Worm (Caenorhabditis elegans) whole organism, L2 larva: ENCODE data around the gene ZK813.4.

Experiments
- C34F6.9 ChIP-seq: fragments of 150-350 bp; optimal IDR thresholded peaks from 2 replicates; lab custom pipeline; 2014; ENCODE audit warnings: missing biosample characterization, missing genetic modification characterization
- R02D3.7 ChIP-seq: fragments of 150-350 bp; optimal IDR thresholded peaks from 2 replicates; lab custom pipeline; 2014; ENCODE audit warnings: missing biosample characterization, missing genetic modification characterization
- ZK546.5 ChIP-seq: sonication (generic microtip); optimal IDR thresholded peaks from 2 replicates; lab custom pipeline; 2017; ENCODE audit warnings: missing biosample characterization, missing genetic modification characterization
- ama-1 ChIP-seq: fragments of 150-350 bp; optimal IDR thresholded peaks from 2 replicates; lab custom pipeline; 2018; ENCODE audit warnings: inconsistent platforms
- blmp-1 ChIP-seq: sonication (generic microtip); optimal IDR thresholded peaks from 2 replicates; lab custom pipeline; 2017; ENCODE audit warnings: missing genetic modification characterization, mild to moderate bottlenecking, missing compliant biosample characterization, antibody characterized with exemption, moderate library complexity; ENCODE audit not compliant: insufficient read depth
- ceh-82 ChIP-seq: fragments of 150-350 bp; optimal IDR thresholded peaks from 2 replicates; lab custom pipeline; 2014; ENCODE audit warnings: missing biosample characterization, missing genetic modification characterization
- dmd-4 ChIP-seq: sonication (generic microtip); optimal IDR thresholded peaks from 2 replicates; lab custom pipeline; 2017; ENCODE audit warnings: missing biosample characterization, missing genetic modification characterization
- egl-27 ChIP-seq: sonication (generic microtip); optimal IDR thresholded peaks from 3 replicates; lab custom pipeline; 2017; ENCODE audit warnings: missing biosample characterization, missing genetic modification reagents, missing genetic modification characterization
- elt-1 ChIP-seq: fragments of 150-350 bp; optimal IDR thresholded peaks from 2 replicates; lab custom pipeline; 2014; ENCODE audit warnings: missing biosample characterization, missing genetic modification characterization
- elt-3 ChIP-seq: sonication (generic microtip); optimal IDR thresholded peaks from 2 replicates; lab custom pipeline; 2017; ENCODE audit warnings: missing biosample characterization, missing genetic modification characterization
- fos-1 ChIP-seq: fragments of 150-350 bp; optimal IDR thresholded peaks from 2 replicates; lab custom pipeline; 2014; ENCODE audit warnings: missing biosample characterization, missing genetic modification characterization
- lin-11 ChIP-seq: fragments of 150-350 bp; sonication (generic microtip); optimal IDR thresholded peaks from 2 replicates; lab custom pipeline; 2014; ENCODE audit warnings: missing biosample characterization, missing genetic modification characterization, inconsistent platforms, mixed read lengths
- lin-13 ChIP-seq: fragments of 150-350 bp; optimal IDR thresholded peaks from 2 replicates; lab custom pipeline; 2014; ENCODE audit warnings: missing biosample characterization, missing genetic modification reagents, missing genetic modification characterization
- lin-39 ChIP-seq: fragments of 150-350 bp; optimal IDR thresholded peaks from 2 replicates; lab custom pipeline; 2014; ENCODE audit warnings: missing biosample characterization, missing genetic modification reagents, missing genetic modification characterization
- lsy-2 ChIP-seq, 2 experiments: fragments of 150-350 bp in 1 of 2; sonication (generic microtip) in 1 of 2; optimal IDR thresholded peaks; 2 replicates each; lab custom pipeline; 2014 to 2017; ENCODE audit warnings: missing biosample characterization in 2 of 2, missing genetic modification characterization in 2 of 2
- mab-5 ChIP-seq: fragments of 150-350 bp; optimal IDR thresholded peaks from 2 replicates; lab custom pipeline; 2014; ENCODE audit warnings: missing biosample characterization, missing genetic modification characterization
- mbf-1 ChIP-seq: sonication (generic microtip); optimal IDR thresholded peaks from 2 replicates; lab custom pipeline; 2017; ENCODE audit warnings: missing biosample characterization, missing genetic modification characterization
- mdl-1 ChIP-seq, 2 experiments: fragments of 150-350 bp in 1 of 2; sonication (generic microtip) in 1 of 2; optimal IDR thresholded peaks; 2 replicates each; lab custom pipeline; 2017; ENCODE audit warnings: missing biosample characterization in 2 of 2, missing genetic modification characterization in 2 of 2
- nhr-10 ChIP-seq: sonication (generic microtip); optimal IDR thresholded peaks from 2 replicates; lab custom pipeline; 2017; ENCODE audit warnings: missing biosample characterization, missing genetic modification characterization
- nhr-129 ChIP-seq: fragments of 150-350 bp; optimal IDR thresholded peaks from 2 replicates; lab custom pipeline; 2014; ENCODE audit warnings: missing biosample characterization, missing genetic modification characterization
- nhr-21 ChIP-seq: fragments of 150-350 bp; optimal IDR thresholded peaks from 2 replicates; lab custom pipeline; 2014; ENCODE audit warnings: missing biosample characterization, missing genetic modification characterization
- nhr-23 ChIP-seq: fragments of 150-350 bp; optimal IDR thresholded peaks from 2 replicates; lab custom pipeline; 2014; ENCODE audit warnings: missing biosample characterization, missing genetic modification reagents, missing genetic modification characterization
- nhr-237 ChIP-seq: fragments of 150-350 bp; optimal IDR thresholded peaks from 2 replicates; lab custom pipeline; 2014; ENCODE audit warnings: missing biosample characterization, missing genetic modification characterization
- nhr-25 ChIP-seq: fragments of 150-350 bp; sonication (generic microtip); optimal IDR thresholded peaks from 3 replicates; lab custom pipeline; 2014; ENCODE audit warnings: missing biosample characterization, missing genetic modification characterization
- nhr-6 ChIP-seq: fragments of 150-350 bp; optimal IDR thresholded peaks from 2 replicates; lab custom pipeline; 2014; ENCODE audit warnings: missing biosample characterization, missing genetic modification characterization
- peb-1 ChIP-seq: fragments of 150-350 bp; optimal IDR thresholded peaks from 2 replicates; lab custom pipeline; 2014; ENCODE audit warnings: missing biosample characterization, missing genetic modification characterization
- sem-4 ChIP-seq: fragments of 150-350 bp; optimal IDR thresholded peaks from 2 replicates; lab custom pipeline; 2014; ENCODE audit warnings: missing biosample characterization, missing genetic modification reagents, missing genetic modification characterization
- sma-3 ChIP-seq: sonication (generic microtip); optimal IDR thresholded peaks from 2 replicates; lab custom pipeline; 2016; ENCODE audit warnings: missing genetic modification reagents, missing genetic modification characterization, missing compliant biosample characterization
- sma-9 ChIP-seq, 2 experiments: fragments of 150-350 bp in 1 of 2; sonication (generic microtip) in 1 of 2; optimal IDR thresholded peaks; 2 replicates each; lab custom pipeline; 2014 to 2016; ENCODE audit warnings: missing genetic modification characterization in 2 of 2, mild to moderate bottlenecking in 1 of 2, missing biosample characterization in 1 of 2, missing compliant biosample characterization in 1 of 2, missing genetic modification reagents in 1 of 2, moderate library complexity in 1 of 2
- snpc-4 ChIP-seq: fragments of 150-350 bp; optimal IDR thresholded peaks from 2 replicates; lab custom pipeline; 2014; ENCODE audit warnings: missing biosample characterization, missing genetic modification characterization
- unc-55 ChIP-seq: fragments of 150-350 bp; sonication (generic microtip); optimal IDR thresholded peaks from 3 replicates; lab custom pipeline; 2014; ENCODE audit warnings: missing biosample characterization, missing genetic modification reagents, missing genetic modification characterization
- unc-62 ChIP-seq: fragments of 150-350 bp; optimal IDR thresholded peaks from 2 replicates; lab custom pipeline; 2014; ENCODE audit warnings: missing biosample characterization, missing genetic modification reagents, missing genetic modification characterization
- ztf-1 ChIP-seq: fragments of 200-800 bp; sonication (Bioruptor generic); conservative IDR thresholded peaks from 2 replicates; pipeline ENCODE4 v1.3.6; 2022; ENCODE audit warnings: missing genetic modification characterization, missing compliant biosample characterization
- ztf-4 ChIP-seq: fragments of 150-350 bp; optimal IDR thresholded peaks from 2 replicates; lab custom pipeline; 2014; ENCODE audit warnings: missing biosample characterization, missing genetic modification characterization

The ZK813.4 gene

DNA sequence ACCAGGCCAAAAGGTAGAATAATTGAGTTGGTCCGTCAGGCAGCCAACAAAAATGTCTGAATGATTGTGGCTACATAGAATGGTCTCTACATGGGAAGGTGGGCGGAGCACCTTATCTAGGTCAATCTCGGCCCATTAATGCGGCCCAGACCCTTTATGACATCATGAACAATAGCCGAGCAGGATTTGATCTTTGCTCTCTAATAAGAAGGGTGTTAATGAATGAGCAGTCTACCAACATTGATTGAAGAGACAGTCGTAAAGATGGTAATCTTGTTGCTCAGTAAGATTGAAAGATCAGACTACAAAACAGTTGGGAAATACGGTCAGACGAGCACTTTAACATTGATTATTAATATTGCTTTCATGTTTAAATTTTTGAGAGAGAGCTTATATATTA, 29.5 kb downstream of the ZK813.4 start:
- TF ChIP-seq peb-1 (tag; lab: Kevin White, UChicago): no peak
- TF ChIP-seq lin-13 (GFP tag; lab: Kevin White, UChicago): no peak
- TF ChIP-seq lin-39: no peak
- TF ChIP-seq fos-1 (tag; lab: Kevin White, UChicago): no peak
- no peak for TF ChIP-seq ztf-4 (tag; lab: Kevin White, UChicago)
- TF ChIP-seq sma-9 (GFP tag; optimal IDR thresholded peaks at IDR 0.05; lab: Kevin White, UChicago): no peak
- no peak for TF ChIP-seq sma-9 (tag; optimal IDR thresholded peaks at IDR 0.05; lab: Kevin White, UChicago)
- no peak for TF ChIP-seq nhr-237 (tag; lab: Kevin White, UChicago)
- no peak for TF ChIP-seq C34F6.9 (tag; lab: Kevin White, UChicago)
- TF ChIP-seq mdl-1 (tag; optimal IDR thresholded peaks at IDR 0.05; lab: Kevin White, UChicago): no peak
- TF ChIP-seq elt-1 (tag; lab: Kevin White, UChicago): no peak
- TF ChIP-seq nhr-21 (tag; lab: Kevin White, UChicago): no peak
- TF ChIP-seq ztf-1 (GFP tag; lab: Robert Waterston, UW): no peak
- TF ChIP-seq mbf-1 (tag; lab: Kevin White, UChicago): no peak
- no peak for TF ChIP-seq mab-5 (tag; lab: Kevin White, UChicago)
- TF ChIP-seq dmd-4 (tag; lab: Kevin White, UChicago): no peak
- TF ChIP-seq sma-3 (GFP tag; lab: Kevin White, UChicago): no peak
- TF ChIP-seq unc-55 (GFP tag; lab: Kevin White, UChicago): no peak
- TF ChIP-seq nhr-10: no peak

DNA sequence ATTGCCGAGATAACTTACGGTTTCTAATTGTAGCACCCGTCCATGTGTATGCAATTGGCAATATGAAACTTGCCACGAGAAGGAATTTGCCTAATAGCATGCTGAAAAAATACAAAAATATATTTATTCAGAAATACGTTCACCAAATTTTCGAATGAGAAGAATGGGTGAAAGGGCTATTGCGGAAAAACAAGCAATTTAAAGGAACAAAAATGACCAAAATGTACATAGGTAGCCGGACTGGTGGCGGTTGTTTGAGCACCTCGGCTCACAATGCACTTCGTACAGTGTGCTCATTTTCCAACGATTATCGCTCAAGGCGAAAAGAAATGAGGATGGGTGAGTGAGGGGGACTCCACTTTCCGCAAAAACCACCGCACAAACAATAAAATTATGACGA, 30.0 kb downstream of the ZK813.4 start, which contains the start of gene cht-1:
cht-1 (minus strand) TSS at position 101 of the 400 bp plus-strand sequence.
- TF ChIP-seq unc-62 (GFP tag; lab: Kevin White, UChicago): no peak
- TF ChIP-seq nhr-6 (tag; lab: Kevin White, UChicago): no peak
- TF ChIP-seq ama-1 (lab: Kevin White, UChicago): no peak
- no peak for TF ChIP-seq nhr-25 (tag; lab: Kevin White, UChicago)
- no peak for TF ChIP-seq lin-11 (tag; lab: Kevin White, UChicago)
- no peak for TF ChIP-seq R02D3.7 (tag; lab: Kevin White, UChicago)
- no peak for TF ChIP-seq nhr-23 (tag; lab: Kevin White, UChicago)
- TF ChIP-seq sma-9 (GFP tag; optimal IDR thresholded peaks at IDR 0.05; lab: Kevin White, UChicago): no peak
- no peak for TF ChIP-seq sma-9 (tag; optimal IDR thresholded peaks at IDR 0.05; lab: Kevin White, UChicago)
- no peak for TF ChIP-seq elt-3 (tag; lab: Kevin White, UChicago)
- no peak for TF ChIP-seq sem-4 (tag; lab: Kevin White, UChicago)
- no peak for TF ChIP-seq mdl-1 (tag; optimal IDR thresholded peaks at IDR 0.05; lab: Kevin White, UChicago)
- TF ChIP-seq elt-1 (tag; lab: Kevin White, UChicago): no peak
- no peak for TF ChIP-seq egl-27
- TF ChIP-seq blmp-1: no peak

DNA sequence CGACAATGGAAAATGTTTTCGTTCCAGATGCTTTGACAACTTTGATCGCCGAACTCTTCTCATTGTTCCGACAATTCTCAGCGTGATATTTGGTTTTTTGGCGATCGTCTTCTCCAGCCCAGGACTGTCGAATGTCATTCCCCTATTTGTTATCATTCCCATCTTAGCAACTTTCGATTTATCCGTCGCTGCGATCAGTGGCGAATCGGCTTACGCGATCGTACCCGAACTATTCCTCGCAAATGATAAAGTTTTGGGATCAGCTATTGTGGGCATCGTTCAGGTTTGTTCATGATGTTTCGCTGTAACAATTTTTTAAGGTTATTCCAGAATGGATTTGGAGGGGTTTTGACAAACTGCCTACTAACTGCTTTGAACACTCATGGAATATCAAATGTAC, 33.2 kb downstream of the ZK813.4 start:
- TF ChIP-seq elt-1 (tag; lab: Kevin White, UChicago) (peak; percentile 19), nhr-23 (tag; lab: Kevin White, UChicago) (no peak)

DNA sequence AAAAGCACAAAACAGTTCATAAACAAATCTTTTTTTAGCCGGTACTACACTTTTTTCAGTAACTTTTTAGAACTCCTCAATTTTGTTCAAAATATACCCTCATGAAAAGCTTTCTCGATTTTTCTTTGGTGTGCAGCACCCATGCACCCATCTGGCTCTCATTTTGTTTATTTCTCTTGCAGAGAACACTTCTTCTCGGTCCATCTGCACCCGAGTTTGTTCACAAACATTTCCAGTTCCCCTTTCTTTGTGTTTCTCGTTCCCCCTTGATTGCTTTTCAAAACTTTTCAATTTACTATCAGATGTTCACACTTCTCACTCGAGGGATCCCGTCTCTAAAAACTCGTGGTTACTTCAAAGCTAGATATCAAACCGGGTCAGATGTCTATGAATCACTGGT, 36.4 kb downstream of the ZK813.4 start, which contains the start of gene slcf-2:
slcf-2 (plus strand) TSS at position 301 of the 400 bp plus-strand sequence.
- TF ChIP-seq nhr-237 (tag; lab: Kevin White, UChicago): no peak
- TF ChIP-seq snpc-4 (tag; lab: Kevin White, UChicago): no peak
- TF ChIP-seq elt-1 (tag; lab: Kevin White, UChicago): no peak
- no peak for TF ChIP-seq mab-5 (tag; lab: Kevin White, UChicago)
- no peak for TF ChIP-seq peb-1 (tag; lab: Kevin White, UChicago)
- TF ChIP-seq ceh-82 (tag; lab: Kevin White, UChicago): no peak
- no peak for TF ChIP-seq nhr-6 (tag; lab: Kevin White, UChicago)
- no peak for TF ChIP-seq nhr-129 (tag; lab: Kevin White, UChicago)
- TF ChIP-seq lsy-2 (tag; optimal IDR thresholded peaks at IDR 0.05; lab: Kevin White, UChicago): no peak
- no peak for TF ChIP-seq nhr-21 (tag; lab: Kevin White, UChicago)
- no peak for TF ChIP-seq egl-27
- no peak for TF ChIP-seq ZK546.5 (tag; lab: Kevin White, UChicago)
- TF ChIP-seq, all 48 proteins: peak for 0
